Worm (Caenorhabditis elegans) whole organism, late embryonic: ENCODE data around the gene F02A9.1.

Source experiments
- ama-1 ChIP-seq: fragments of 150-350 bp; optimal IDR thresholded peaks from 2 replicates; lab custom pipeline; 2014
- eyg-1 ChIP-seq: sonication (generic microtip); optimal IDR thresholded peaks from 2 replicates; lab custom pipeline; 2016; ENCODE audit warnings: missing genotype, missing genetic modification characterization, missing compliant biosample characterization
- hlh-15 ChIP-seq: sonication (generic microtip); optimal IDR thresholded peaks from 2 replicates; lab custom pipeline; 2016; ENCODE audit warnings: missing genetic modification characterization, missing compliant biosample characterization
- hlh-6 ChIP-seq: sonication (generic microtip); optimal IDR thresholded peaks from 2 replicates; lab custom pipeline; 2016; ENCODE audit warnings: missing genotype, missing genetic modification characterization, missing compliant biosample characterization
- lin-11 ChIP-seq: fragments of 200-800 bp; sonication (Bioruptor generic); optimal IDR thresholded peaks from 2 replicates; lab custom pipeline; 2018; ENCODE audit warnings: mild to moderate bottlenecking, missing genetic modification characterization, missing compliant biosample characterization
- nhr-11 ChIP-seq: fragments of 150-350 bp; optimal IDR thresholded peaks from 2 replicates; lab custom pipeline; 2014; ENCODE audit warnings: missing biosample characterization, missing genetic modification characterization
- pax-1 ChIP-seq: fragments of 150-350 bp; optimal IDR thresholded peaks from 2 replicates; lab custom pipeline; 2014; ENCODE audit warnings: missing biosample characterization, missing genetic modification characterization
- pqm-1 ChIP-seq: sonication (generic microtip); optimal IDR thresholded peaks from 2 replicates; lab custom pipeline; 2016; ENCODE audit warnings: missing genetic modification characterization, missing compliant biosample characterization
- pros-1 ChIP-seq: fragments of 150-350 bp; optimal IDR thresholded peaks from 2 replicates; lab custom pipeline; 2014; ENCODE audit warnings: missing biosample characterization, missing genetic modification reagents, missing genetic modification characterization
- tbx-2 ChIP-seq: sonication (generic microtip); optimal IDR thresholded peaks from 2 replicates; lab custom pipeline; 2016; ENCODE audit warnings: missing genetic modification characterization, missing compliant biosample characterization
- unc-42 ChIP-seq: sonication (generic microtip); optimal IDR thresholded peaks from 2 replicates; lab custom pipeline; 2016; ENCODE audit warnings: missing genotype, missing genetic modification characterization, missing compliant biosample characterization
- unc-55 ChIP-seq: sonication (generic microtip); optimal IDR thresholded peaks from 2 replicates; lab custom pipeline; 2017; ENCODE audit warnings: missing biosample characterization, missing genetic modification reagents, missing genetic modification characterization

- no peak for TF ChIP-seq nhr-11 (tag; lab: Kevin White, UChicago)
- TF ChIP-seq hlh-15 (tag; lab: Kevin White, UChicago), result no peak
- TF ChIP-seq ama-1 (lab: Kevin White, UChicago), result no peak
- no peak for TF ChIP-seq unc-55
- TF ChIP-seq unc-42, result no peak
- TF ChIP-seq pros-1 (tag; lab: Kevin White, UChicago), result no peak
- TF ChIP-seq lin-11 (tag; lab: Kevin White, UChicago), result no peak
- no peak for TF ChIP-seq tbx-2
- TF ChIP-seq hlh-6 (tag; lab: Kevin White, UChicago), result no peak
- TF ChIP-seq eyg-1 (tag; lab: Kevin White, UChicago), result no peak
- TF ChIP-seq pax-1 (tag; lab: Kevin White, UChicago), result no peak
- no peak for TF ChIP-seq pqm-1 (tag; lab: Kevin White, UChicago)
Observed at ce11 chrIII:9047260-9047659, 30.3 kb downstream of the F02A9.1 start.
